Worm (Caenorhabditis elegans) whole organism, young adult: ENCODE data around the gene F25D1.8.
A peak's percentile ranks its signal among the peaks of the same experiment; 100 is the strongest.

ENCODE experiments used
- B0019.2 ChIP-seq: fragments of 200-800 bp; sonication (Bioruptor generic); conservative IDR thresholded peaks from 2 replicates; pipeline ENCODE4 v1.3.6; 2022; ENCODE audit warnings: missing genetic modification reagents, missing genetic modification characterization, missing compliant biosample characterization
- B0035.1 ChIP-seq: sonication (generic microtip); optimal IDR thresholded peaks from 2 replicates; lab custom pipeline; 2016; ENCODE audit warnings: missing genetic modification characterization, mild to moderate bottlenecking, missing compliant biosample characterization, missing genotype, missing genetic modification reagents
- B0336.3 ChIP-seq: fragments of 200-800 bp; sonication (Bioruptor generic); IDR thresholded peaks from 2 replicates; pipeline ENCODE4 v1.3.6; 2022; ENCODE audit warnings: missing genetic modification characterization, missing compliant biosample characterization
- C17E4.6 ChIP-seq: fragments of 200-800 bp; sonication (Bioruptor generic); IDR thresholded peaks from 2 replicates; pipeline ENCODE4 v1.3.6; 2022; ENCODE audit warnings: missing genetic modification reagents, missing genetic modification characterization, missing compliant biosample characterization
- F33H1.4 ChIP-seq: fragments of 200-800 bp; sonication (Bioruptor generic); IDR thresholded peaks from 2 replicates; pipeline ENCODE4 v1.3.6; 2022; ENCODE audit warnings: missing genetic modification reagents, missing genetic modification characterization, missing compliant biosample characterization
- F52B5.7 ChIP-seq: sonication (generic microtip); optimal IDR thresholded peaks from 2 replicates; lab custom pipeline; 2016; ENCODE audit warnings: mild to moderate bottlenecking, missing genetic modification characterization, missing compliant biosample characterization
- F57A8.1 ChIP-seq: fragments of 200-800 bp; sonication (Bioruptor generic); optimal IDR thresholded peaks from 2 replicates; lab custom pipeline; 2018; ENCODE audit warnings: mild to moderate bottlenecking, missing genetic modification characterization, moderate library complexity, missing compliant biosample characterization
- F57C9.4 ChIP-seq: sonication (generic microtip); optimal IDR thresholded peaks from 2 replicates; lab custom pipeline; 2017; ENCODE audit warnings: mild to moderate bottlenecking, missing genetic modification characterization, missing compliant biosample characterization
- Y53G8AR.9 ChIP-seq: fragments of 200-800 bp; sonication (Bioruptor generic); conservative IDR thresholded peaks from 2 replicates; pipeline ENCODE4 v1.3.6; 2022; ENCODE audit warnings: missing genetic modification reagents, missing genetic modification characterization, missing compliant biosample characterization
- Y95B8A.8 ChIP-seq: fragments of 200-800 bp; sonication (Bioruptor generic); IDR thresholded peaks from 2 replicates; pipeline ENCODE4 v1.3.6; 2022; ENCODE audit warnings: missing genetic modification reagents, missing genetic modification characterization, missing compliant biosample characterization
- ZK185.1 ChIP-seq: sonication (generic microtip); optimal IDR thresholded peaks from 2 replicates; lab custom pipeline; 2016; ENCODE audit warnings: mild to moderate bottlenecking, missing genetic modification characterization, missing compliant biosample characterization; ENCODE audit not compliant: poor library complexity, severe bottlenecking
- ama-1 ChIP-seq, 3 experiments: fragments of 150-350 bp in 1 of 3; sonication (generic microtip) in 2 of 3; optimal IDR thresholded peaks; 2 replicates each; lab custom pipeline; 2014 to 2018; ENCODE audit warnings: missing biosample characterization in 2 of 3, missing genetic modification characterization in 2 of 3, missing genetic modification reagents in 2 of 3
- atf-7 ChIP-seq: sonication (generic microtip); optimal IDR thresholded peaks from 2 replicates; lab custom pipeline; 2017; ENCODE audit warnings: mild to moderate bottlenecking, missing genetic modification characterization, missing compliant biosample characterization
- athp-1 ChIP-seq: sonication (generic microtip); optimal IDR thresholded peaks from 2 replicates; lab custom pipeline; 2017; ENCODE audit warnings: mild to moderate bottlenecking, missing genetic modification characterization, missing compliant biosample characterization
- attf-6 ChIP-seq: fragments of 200-800 bp; sonication (Bioruptor generic); IDR thresholded peaks from 2 replicates; pipeline ENCODE4 v1.3.6; 2022; ENCODE audit warnings: missing genetic modification reagents, missing genetic modification characterization, missing compliant biosample characterization
- cebp-2 ChIP-seq: fragments of 200-800 bp; sonication (Bioruptor generic); IDR thresholded peaks from 2 replicates; pipeline ENCODE4 v1.3.6; 2022; ENCODE audit warnings: missing genetic modification characterization, missing compliant biosample characterization
- ceh-27 ChIP-seq: fragments of 200-800 bp; sonication (Bioruptor generic); optimal IDR thresholded peaks from 2 replicates; lab custom pipeline; 2018; ENCODE audit warnings: mild to moderate bottlenecking, missing genetic modification characterization, moderate library complexity, missing compliant biosample characterization
- chd-7 ChIP-seq: sonication (generic microtip); optimal IDR thresholded peaks from 2 replicates; lab custom pipeline; 2016; ENCODE audit warnings: mild to moderate bottlenecking, missing genetic modification characterization, moderate library complexity, missing compliant biosample characterization
- efl-1 ChIP-seq: fragments of 150-350 bp; optimal IDR thresholded peaks from 2 replicates; lab custom pipeline; 2014; ENCODE audit warnings: missing biosample characterization, missing genetic modification reagents, missing genetic modification characterization
- egl-18 ChIP-seq: fragments of 200-800 bp; sonication (Bioruptor generic); IDR thresholded peaks from 2 replicates; pipeline ENCODE4 v1.3.6; 2022; ENCODE audit warnings: missing genetic modification reagents, missing genetic modification characterization, missing compliant biosample characterization
- egl-44 ChIP-seq: fragments of 200-800 bp; sonication (Bioruptor generic); IDR thresholded peaks from 2 replicates; pipeline ENCODE4 v1.3.6; 2022; ENCODE audit warnings: missing genetic modification reagents, missing genetic modification characterization, missing compliant biosample characterization
- fkh-3 ChIP-seq: sonication (generic microtip); optimal IDR thresholded peaks from 2 replicates; lab custom pipeline; 2016; ENCODE audit warnings: mild to moderate bottlenecking, missing genetic modification characterization, missing compliant biosample characterization
- hlh-12 ChIP-seq: sonication (generic microtip); optimal IDR thresholded peaks from 2 replicates; lab custom pipeline; 2016; ENCODE audit warnings: missing genetic modification characterization, missing compliant biosample characterization
- hlh-26 ChIP-seq: fragments of 200-800 bp; sonication (Bioruptor generic); conservative IDR thresholded peaks from 2 replicates; pipeline ENCODE4 v1.3.6; 2022; ENCODE audit warnings: missing genetic modification reagents, missing genetic modification characterization, missing compliant biosample characterization
- hrde-1 ChIP-seq: sonication (generic microtip); optimal IDR thresholded peaks from 2 replicates; lab custom pipeline; 2016; ENCODE audit warnings: missing genetic modification characterization, mild to moderate bottlenecking, missing compliant biosample characterization, moderate library complexity, missing genotype, missing genetic modification reagents, borderline replicate concordance
- hsf-1 ChIP-seq: fragments of 200-800 bp; sonication (Bioruptor generic); IDR thresholded peaks from 2 replicates; pipeline ENCODE4 v1.3.6; 2022; ENCODE audit warnings: missing genetic modification reagents, missing genetic modification characterization, missing compliant biosample characterization
- let-526 ChIP-seq: fragments of 200-800 bp; sonication (Bioruptor generic); IDR thresholded peaks from 2 replicates; pipeline ENCODE4 v1.3.6; 2022; ENCODE audit warnings: missing genetic modification reagents, missing genetic modification characterization, missing compliant biosample characterization
- lin-26 ChIP-seq: fragments of 200-800 bp; sonication (Bioruptor generic); IDR thresholded peaks from 2 replicates; pipeline ENCODE4 v1.3.6; 2022; ENCODE audit warnings: missing genetic modification reagents, missing genetic modification characterization, missing compliant biosample characterization
- lin-54 ChIP-seq: fragments of 200-800 bp; sonication (Bioruptor generic); optimal IDR thresholded peaks from 2 replicates; lab custom pipeline; 2018; ENCODE audit warnings: mild to moderate bottlenecking, missing genetic modification characterization, missing compliant biosample characterization
- lir-1 ChIP-seq: fragments of 200-800 bp; sonication (Bioruptor generic); conservative IDR thresholded peaks from 2 replicates; pipeline ENCODE4 v1.3.6; 2022; ENCODE audit warnings: missing genetic modification reagents, missing genetic modification characterization, missing compliant biosample characterization
- madf-10 ChIP-seq: sonication (generic microtip); optimal IDR thresholded peaks from 2 replicates; lab custom pipeline; 2016; ENCODE audit warnings: mild to moderate bottlenecking, missing genetic modification characterization, missing compliant biosample characterization
- madf-8 ChIP-seq: fragments of 200-800 bp; sonication (Bioruptor generic); conservative IDR thresholded peaks from 2 replicates; pipeline ENCODE4 v1.3.6; 2022; ENCODE audit warnings: missing genetic modification reagents, missing genetic modification characterization, missing compliant biosample characterization
- mes-4 ChIP-seq: sonication (generic microtip); optimal IDR thresholded peaks from 2 replicates; lab custom pipeline; 2016; ENCODE audit warnings: missing genotype, missing genetic modification characterization, missing compliant biosample characterization
- nfya-1 ChIP-seq: sonication (generic microtip); optimal IDR thresholded peaks from 2 replicates; lab custom pipeline; 2017; ENCODE audit warnings: antibody characterized with exemption, missing compliant biosample characterization, missing genetic modification characterization, borderline replicate concordance; ENCODE audit not compliant: insufficient read depth
- nhr-179 ChIP-seq: sonication (generic microtip); optimal IDR thresholded peaks from 2 replicates; lab custom pipeline; 2016; ENCODE audit warnings: mild to moderate bottlenecking, missing genetic modification characterization, missing compliant biosample characterization
- nhr-27 ChIP-seq: fragments of 200-800 bp; sonication (Bioruptor generic); optimal IDR thresholded peaks from 2 replicates; lab custom pipeline; 2018; ENCODE audit warnings: mild to moderate bottlenecking, missing genetic modification characterization, moderate library complexity, missing compliant biosample characterization
- nhr-90 ChIP-seq: sonication (generic microtip); optimal IDR thresholded peaks from 2 replicates; lab custom pipeline; 2016; ENCODE audit warnings: missing genotype, mild to moderate bottlenecking, missing genetic modification characterization, missing compliant biosample characterization
- pbrm-1 ChIP-seq: fragments of 200-800 bp; sonication (Bioruptor generic); IDR thresholded peaks from 2 replicates; pipeline ENCODE4 v1.3.6; 2022; ENCODE audit warnings: missing genetic modification reagents, missing genetic modification characterization, missing compliant biosample characterization
- rcor-1 ChIP-seq: fragments of 200-800 bp; sonication (Bioruptor generic); IDR thresholded peaks from 2 replicates; pipeline ENCODE4 v1.3.6; 2022; ENCODE audit warnings: missing genetic modification reagents, missing genetic modification characterization, missing compliant biosample characterization
- sdz-38 ChIP-seq: sonication (generic microtip); optimal IDR thresholded peaks from 2 replicates; lab custom pipeline; 2016; ENCODE audit warnings: missing genotype, missing genetic modification characterization, missing compliant biosample characterization
- snpc-3.4 ChIP-seq: sonication (generic microtip); optimal IDR thresholded peaks from 2 replicates; lab custom pipeline; 2017; ENCODE audit warnings: missing genetic modification characterization, mild to moderate bottlenecking, missing compliant biosample characterization, antibody characterized with exemption, moderate library complexity, missing genotype, missing genetic modification reagents
- snpc-4 ChIP-seq, 5 experiments: fragments of 150-350 bp in 1 of 5; sonication (generic microtip) in 4 of 5; optimal IDR thresholded peaks; 2 replicates each; lab custom pipeline; 2014 to 2018; ENCODE audit warnings: missing genetic modification characterization in 5 of 5, missing biosample characterization in 3 of 5, antibody characterized with exemption in 2 of 5, mild to moderate bottlenecking in 2 of 5, missing compliant biosample characterization in 2 of 5, missing genotype in 2 of 5, moderate library complexity in 2 of 5, missing genetic modification reagents in 1 of 5
- tbp1 ChIP-seq: fragments of 200-800 bp; sonication (Bioruptor generic); optimal IDR thresholded peaks from 2 replicates; lab custom pipeline; 2018; ENCODE audit warnings: mild to moderate bottlenecking, missing genetic modification characterization, missing compliant biosample characterization
- tlf-1 ChIP-seq: fragments of 200-800 bp; sonication (Bioruptor generic); optimal IDR thresholded peaks from 2 replicates; lab custom pipeline; 2018; ENCODE audit warnings: mild to moderate bottlenecking, missing genetic modification characterization, missing compliant biosample characterization
- xnd-1 ChIP-seq: sonication (generic microtip); optimal IDR thresholded peaks from 2 replicates; lab custom pipeline; 2016; ENCODE audit warnings: missing genotype, missing genetic modification reagents, missing genetic modification characterization, missing compliant biosample characterization
- zfh-2 ChIP-seq: fragments of 200-800 bp; sonication (Bioruptor generic); conservative IDR thresholded peaks from 2 replicates; pipeline ENCODE4 v1.3.6; 2022; ENCODE audit warnings: missing genetic modification reagents, missing genetic modification characterization, missing compliant biosample characterization
- ztf-28 ChIP-seq: fragments of 200-800 bp; sonication (Bioruptor generic); IDR thresholded peaks from 2 replicates; pipeline ENCODE4 v1.3.6; 2022; ENCODE audit warnings: missing genetic modification reagents, missing genetic modification characterization, missing compliant biosample characterization
- ztf-3 ChIP-seq: fragments of 200-800 bp; sonication (Bioruptor generic); optimal IDR thresholded peaks from 2 replicates; lab custom pipeline; 2018; ENCODE audit warnings: mild to moderate bottlenecking, missing genetic modification characterization, missing compliant biosample characterization

Gene F25D1.8

ce11 chrV:10525902-10526301 lies 13.3 kb upstream of the F25D1.8 start, which contains the start of the genes C35A5.8 and hda-11 (continued):
- TF ChIP-seq F52B5.7 (tag; lab: Kevin White, UChicago), result no peak
- TF ChIP-seq rcor-1, result peak; percentile 86
- no peak for TF ChIP-seq B0336.3
- TF ChIP-seq lin-26 (GFP tag; lab: Robert Waterston, UW), result no peak
- no peak for TF ChIP-seq tbp1 (GFP tag; lab: Kevin White, UChicago)
- no peak for TF ChIP-seq egl-44 (GFP tag; lab: Robert Waterston, UW)
- no peak for TF ChIP-seq mes-4 (tag; lab: Kevin White, UChicago)
- 0 out of 2 replicates have a peak, but pooled peaks have one; percentile 14 for TF ChIP-seq Y53G8AR.9 (GFP tag; lab: Robert Waterston, UW)
- no peak for TF ChIP-seq cebp-2 (GFP tag; lab: Robert Waterston, UW)
- no peak for TF ChIP-seq chd-7 (tag; lab: Kevin White, UChicago)
- TF ChIP-seq ztf-3 (GFP tag; lab: Kevin White, UChicago), result no peak
- TF ChIP-seq Y95B8A.8 (GFP tag; lab: Robert Waterston, UW), result no peak
- 0 out of 2 replicates have a peak, but pooled peaks have one; percentile 12 for TF ChIP-seq madf-8 (GFP tag; lab: Robert Waterston, UW)
- TF ChIP-seq ama-1 (optimal IDR thresholded peaks at IDR 0.05; lab: Kevin White, UChicago), result no peak
- TF ChIP-seq ama-1 (GFP tag; optimal IDR thresholded peaks at IDR 0.05; lab: Kevin White, UChicago), result no peak
- no peak for TF ChIP-seq madf-10
- TF ChIP-seq C17E4.6 (GFP tag; lab: Robert Waterston, UW), result no peak
- TF ChIP-seq xnd-1 (tag; lab: Kevin White, UChicago), result no peak
- peak; percentile 85 for TF ChIP-seq ceh-27
- no peak for TF ChIP-seq nhr-27
- TF ChIP-seq hlh-26, result no peak
- TF ChIP-seq B0019.2, result no peak
- no peak for TF ChIP-seq nfya-1 (tag; lab: Kevin White, UChicago)
- TF ChIP-seq fkh-3 (tag; lab: Kevin White, UChicago), result no peak
- TF ChIP-seq pbrm-1 (GFP tag; lab: Robert Waterston, UW), result 0 out of 2 replicates have a peak, but pooled peaks have one; percentile 22
- TF ChIP-seq F33H1.4 (GFP tag; lab: Robert Waterston, UW), result peak; percentile 37; the same call in 1 of the 2 replicates
- TF ChIP-seq attf-6 (GFP tag; lab: Robert Waterston, UW), result no peak
- no peak for TF ChIP-seq hlh-12 (tag; lab: Kevin White, UChicago)
- TF ChIP-seq nhr-90 (tag; lab: Kevin White, UChicago), result no peak
- TF ChIP-seq F57C9.4 (tag; lab: Kevin White, UChicago), result no peak
- peak; percentile 75 for TF ChIP-seq lir-1 (GFP tag; lab: Robert Waterston, UW)
- peak; percentile 43 for TF ChIP-seq snpc-4 (GFP tag; optimal IDR thresholded peaks at IDR 0.05; lab: Kevin White, UChicago)
- peak in 2 of 4 experiments; percentile 37 to 57 for TF ChIP-seq snpc-4 (tag; optimal IDR thresholded peaks at IDR 0.05; lab: Kevin White, UChicago)
- TF ChIP-seq ZK185.1 (tag; lab: Kevin White, UChicago), result peak; percentile 93
- TF ChIP-seq egl-18 (GFP tag; lab: Robert Waterston, UW), result no peak
- no peak for TF ChIP-seq zfh-2 (GFP tag; lab: Robert Waterston, UW)
- TF ChIP-seq atf-7 (tag; lab: Kevin White, UChicago), result peak; percentile 36
- TF ChIP-seq snpc-3.4 (tag; lab: Kevin White, UChicago), result no peak
- peak; percentile 40; the same call in 1 of the 2 replicates for TF ChIP-seq let-526
- TF ChIP-seq nhr-179, result no peak
- no peak for TF ChIP-seq F57A8.1
- no peak for TF ChIP-seq B0035.1 (tag; lab: Kevin White, UChicago)
- TF ChIP-seq lin-54 (GFP tag; lab: Kevin White, UChicago), result peak; percentile 42
- TF ChIP-seq hrde-1 (tag; lab: Kevin White, UChicago), result no peak
- peak; percentile 23 for TF ChIP-seq sdz-38
- no peak for TF ChIP-seq efl-1 (GFP tag; lab: Kevin White, UChicago)
- TF ChIP-seq tlf-1 (GFP tag; lab: Kevin White, UChicago), result peak; percentile 10
- no peak for TF ChIP-seq hsf-1 (GFP tag; lab: Robert Waterston, UW)
- TF ChIP-seq athp-1 (tag; lab: Kevin White, UChicago), result no peak
- TF ChIP-seq ztf-28, result no peak
